Worm (Caenorhabditis elegans) whole organism, L4/young adult: ENCODE measurements around the gene ckb-3.

ENCODE experiments used
- W03F9.2 ChIP-seq: fragments of 150-350 bp; optimal IDR thresholded peaks from 2 replicates; lab custom pipeline; 2014; ENCODE audit warnings: missing biosample characterization, missing genetic modification characterization
- dao-5 ChIP-seq: sonication (generic microtip); optimal IDR thresholded peaks from 2 replicates; lab custom pipeline; 2016; ENCODE audit warnings: missing genotype, missing genetic modification characterization, moderate library complexity, missing compliant biosample characterization
- him-1 ChIP-seq: sonication (generic microtip); optimal IDR thresholded peaks from 2 replicates; lab custom pipeline; 2016; ENCODE audit warnings: missing genotype, missing genetic modification reagents, missing genetic modification characterization, missing compliant biosample characterization

DNA sequence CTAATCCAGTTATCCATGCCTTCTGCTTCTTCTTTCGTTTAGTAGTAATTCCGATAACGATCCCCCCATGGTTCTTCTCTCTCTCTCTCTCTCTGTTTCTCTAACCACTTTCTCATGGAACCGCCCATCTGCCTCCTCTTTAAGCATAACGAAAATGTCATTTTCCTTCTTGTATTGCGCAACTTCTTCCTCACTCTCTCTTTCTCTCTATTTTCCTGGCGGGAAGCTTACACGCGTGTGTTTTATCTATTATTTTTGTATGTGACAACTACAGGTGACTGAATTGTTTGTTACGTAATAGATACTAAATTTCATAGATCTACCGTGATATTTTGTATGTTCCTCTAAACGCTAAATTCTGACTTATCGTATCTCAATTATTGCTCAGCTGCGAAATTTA is 19.7 kb downstream of the ckb-3 start:
- TF ChIP-seq dao-5 (tag; lab: Kevin White, UChicago) = no peak
- TF ChIP-seq W03F9.2 (tag; lab: Kevin White, UChicago) = no peak
- no peak for TF ChIP-seq him-1
